Worm (Caenorhabditis elegans) whole organism, young adult: Measurements from ENCODE around the gene ceh-22.

Source experiments
- efl-1 ChIP-seq: fragments of 150-350 bp; optimal IDR thresholded peaks from 2 replicates; lab custom pipeline; 2014; ENCODE audit warnings: missing biosample characterization, missing genetic modification reagents, missing genetic modification characterization
- ztf-28 ChIP-seq: fragments of 200-800 bp; sonication (Bioruptor generic); IDR thresholded peaks from 2 replicates; pipeline ENCODE4 v1.3.6; 2022; ENCODE audit warnings: missing genetic modification reagents, missing genetic modification characterization, missing compliant biosample characterization

DNA sequence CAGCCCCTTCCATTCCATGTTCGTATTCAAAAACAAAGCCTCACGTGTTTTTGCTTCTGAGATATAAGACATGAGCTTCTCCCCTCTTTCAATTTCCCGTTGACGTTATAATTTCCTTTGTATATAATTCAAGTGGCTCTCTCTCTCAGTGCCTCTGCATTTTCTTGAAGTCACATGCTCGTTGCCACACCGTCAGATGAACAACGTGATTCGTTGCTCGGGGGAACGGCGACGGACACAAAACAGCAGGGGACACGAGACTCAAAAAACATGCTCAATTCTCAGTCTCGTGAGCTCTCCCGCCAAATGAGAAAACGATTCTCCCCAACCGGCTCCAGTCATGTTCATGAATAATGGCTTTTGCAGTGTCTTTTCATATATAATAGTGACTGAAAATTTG, 36.6 kb downstream of the ceh-22 start:
- TF ChIP-seq ztf-28 (GFP tag; lab: Robert Waterston, UW) (no peak), efl-1 (no peak)
